Fruit fly (Drosophila melanogaster) whole organism: Measurements from ENCODE around the gene CG4025.

Experiments used
- CG8478 ChIP-seq: fragments of >200 bp; optimal IDR thresholded peaks from 2 replicates; lab custom pipeline; 2018; ENCODE audit warnings: inconsistent platforms
- Dll ChIP-seq: fragments of >200 bp; optimal IDR thresholded peaks from 2 replicates; lab custom pipeline; 2017
- EcR ChIP-seq, 2 experiments: fragments of >200 bp; optimal IDR thresholded peaks; 2 replicates each; lab custom pipeline; 2017; ENCODE audit warnings: missing biosample characterization in 2 of 2, missing genetic modification characterization in 2 of 2, missing genetic modification reagents in 2 of 2
- pan ChIP-seq: fragments of >200 bp; optimal IDR thresholded peaks from 2 replicates; lab custom pipeline; 2017
- psq ChIP-seq: fragments of >200 bp; optimal IDR thresholded peaks from 2 replicates; lab custom pipeline; 2017
- usp ChIP-seq: fragments of >200 bp; optimal IDR thresholded peaks from 2 replicates; lab custom pipeline; 2017; ENCODE audit warnings: missing biosample characterization, missing genetic modification characterization, mixed read lengths

The CG4025 gene

dm6 chrX:2098267-2098666, 21.5 kb downstream of the CG4025 start:
- TF ChIP-seq usp (GFP tag; lab: Kevin White, UChicago) (no peak), CG8478 (lab: Kevin White, UChicago) (no peak), EcR (GFP tag; optimal IDR thresholded peaks at IDR 0.05; lab: Kevin White, UChicago) (no peak), pan (lab: Kevin White, UChicago) (no peak), psq (lab: Kevin White, UChicago) (no peak), Dll (lab: Kevin White, UChicago) (no peak)

dm6 chrX:2103859-2104258, 27.1 kb downstream of the CG4025 start:
- TF ChIP-seq Dll (lab: Kevin White, UChicago): no peak
- TF ChIP-seq EcR (GFP tag; optimal IDR thresholded peaks at IDR 0.05; lab: Kevin White, UChicago): no peak
- no peak for TF ChIP-seq pan (lab: Kevin White, UChicago)
- no peak for TF ChIP-seq psq (lab: Kevin White, UChicago)
- TF ChIP-seq CG8478 (lab: Kevin White, UChicago): no peak
- TF ChIP-seq usp (GFP tag; lab: Kevin White, UChicago): no peak

- TF ChIP-seq CG8478 (lab: Kevin White, UChicago) (no peak), usp (GFP tag; lab: Kevin White, UChicago) (no peak), psq (lab: Kevin White, UChicago) (no peak), EcR (GFP tag; optimal IDR thresholded peaks at IDR 0.05; lab: Kevin White, UChicago) (no peak), pan (lab: Kevin White, UChicago) (no peak), Dll (lab: Kevin White, UChicago) (no peak)
Measured at dm6 chrX:2104365-2104764, 27.6 kb downstream of the CG4025 start.

dm6 chrX:2106367-2106766, 29.6 kb downstream of the CG4025 start:
- TF ChIP-seq psq (lab: Kevin White, UChicago): no peak
- no peak for TF ChIP-seq EcR (GFP tag; optimal IDR thresholded peaks at IDR 0.05; lab: Kevin White, UChicago)
- no peak for TF ChIP-seq pan (lab: Kevin White, UChicago)
- TF ChIP-seq usp (GFP tag; lab: Kevin White, UChicago): no peak
- TF ChIP-seq Dll (lab: Kevin White, UChicago): no peak
- TF ChIP-seq CG8478 (lab: Kevin White, UChicago): no peak

- no peak for TF ChIP-seq usp (GFP tag; lab: Kevin White, UChicago)
- no peak for TF ChIP-seq psq (lab: Kevin White, UChicago)
- TF ChIP-seq pan (lab: Kevin White, UChicago): no peak
- no peak for TF ChIP-seq Dll (lab: Kevin White, UChicago)
- TF ChIP-seq EcR (GFP tag; optimal IDR thresholded peaks at IDR 0.05; lab: Kevin White, UChicago): no peak
- no peak for TF ChIP-seq CG8478 (lab: Kevin White, UChicago)
Measured at dm6 chrX:2107782-2108409, 31.1 kb downstream of the CG4025 start.

dm6 chrX:2108639-2109038, 31.9 kb downstream of the CG4025 start:
- TF ChIP-seq pan (lab: Kevin White, UChicago) (no peak), usp (GFP tag; lab: Kevin White, UChicago) (no peak), CG8478 (lab: Kevin White, UChicago) (no peak), EcR (GFP tag; optimal IDR thresholded peaks at IDR 0.05; lab: Kevin White, UChicago) (no peak), Dll (lab: Kevin White, UChicago) (no peak), psq (lab: Kevin White, UChicago) (no peak)

- no peak for TF ChIP-seq EcR (GFP tag; optimal IDR thresholded peaks at IDR 0.05; lab: Kevin White, UChicago)
- TF ChIP-seq psq (lab: Kevin White, UChicago): no peak
- no peak for TF ChIP-seq CG8478 (lab: Kevin White, UChicago)
- no peak for TF ChIP-seq pan (lab: Kevin White, UChicago)
- TF ChIP-seq Dll (lab: Kevin White, UChicago): no peak
- no peak for TF ChIP-seq usp (GFP tag; lab: Kevin White, UChicago)
Measured at dm6 chrX:2112660-2113059, 35.9 kb downstream of the CG4025 start.

dm6 chrX:2121716-2122601, 45.2 kb downstream of the CG4025 start:
- TF ChIP-seq EcR (GFP tag; optimal IDR thresholded peaks at IDR 0.05; lab: Kevin White, UChicago) (no peak), psq (lab: Kevin White, UChicago) (no peak), CG8478 (lab: Kevin White, UChicago) (no peak), Dll (lab: Kevin White, UChicago) (no peak), usp (GFP tag; lab: Kevin White, UChicago) (no peak), pan (lab: Kevin White, UChicago) (no peak)

dm6 chrX:2123013-2123964, 46.5 kb downstream of the CG4025 start, which contains the start of gene ph-d:
ph-d (minus strand) TSS chrX:2123286.
- peak in 1 of 2 experiments; percentile 43 for TF ChIP-seq EcR (GFP tag; optimal IDR thresholded peaks at IDR 0.05; lab: Kevin White, UChicago)
- TF ChIP-seq usp (GFP tag; lab: Kevin White, UChicago): no peak
- no peak for TF ChIP-seq pan (lab: Kevin White, UChicago)
- peak; percentile 94 for TF ChIP-seq CG8478 (lab: Kevin White, UChicago)
- TF ChIP-seq psq (lab: Kevin White, UChicago): no peak
- TF ChIP-seq Dll (lab: Kevin White, UChicago): peak; percentile 18
